Worm (Caenorhabditis elegans) whole organism, young adult: ENCODE results near the gene nhl-3.

Experiments
- B0019.2 ChIP-seq: fragments of 200-800 bp; sonication (Bioruptor generic); conservative IDR thresholded peaks from 2 replicates; pipeline ENCODE4 v1.3.6; 2022; ENCODE audit warnings: missing genetic modification reagents, missing genetic modification characterization, missing compliant biosample characterization
- F33H1.4 ChIP-seq: fragments of 200-800 bp; sonication (Bioruptor generic); IDR thresholded peaks from 2 replicates; pipeline ENCODE4 v1.3.6; 2022; ENCODE audit warnings: missing genetic modification reagents, missing genetic modification characterization, missing compliant biosample characterization
- F39B2.1 ChIP-seq: fragments of 200-800 bp; sonication (Bioruptor generic); IDR thresholded peaks from 2 replicates; pipeline ENCODE4 v1.3.6; 2022; ENCODE audit warnings: missing genetic modification reagents, missing genetic modification characterization, missing compliant biosample characterization
- F49E8.2 ChIP-seq: sonication (generic microtip); optimal IDR thresholded peaks from 3 replicates; lab custom pipeline; 2017; ENCODE audit warnings: missing genetic modification characterization, mild to moderate bottlenecking, missing compliant biosample characterization, antibody characterized with exemption, moderate library complexity; ENCODE audit not compliant: insufficient read depth
- T07F8.4 ChIP-seq: sonication (generic microtip); optimal IDR thresholded peaks from 2 replicates; lab custom pipeline; 2016; ENCODE audit warnings: mild to moderate bottlenecking, missing genetic modification characterization, moderate library complexity, missing compliant biosample characterization
- Y53F4B.3 ChIP-seq: fragments of 200-800 bp; sonication (Bioruptor generic); IDR thresholded peaks from 2 replicates; pipeline ENCODE4 v1.3.6; 2022; ENCODE audit warnings: missing genetic modification reagents, missing genetic modification characterization, missing compliant biosample characterization
- Y56A3A.18 ChIP-seq: fragments of 200-800 bp; sonication (Bioruptor generic); IDR thresholded peaks from 2 replicates; pipeline ENCODE4 v1.3.6; 2022; ENCODE audit warnings: missing genetic modification reagents, missing genetic modification characterization, missing compliant biosample characterization
- ZK185.1 ChIP-seq: sonication (generic microtip); optimal IDR thresholded peaks from 2 replicates; lab custom pipeline; 2016; ENCODE audit warnings: mild to moderate bottlenecking, missing genetic modification characterization, missing compliant biosample characterization; ENCODE audit not compliant: poor library complexity, severe bottlenecking
- aptf-2 ChIP-seq: fragments of 200-800 bp; sonication (Bioruptor generic); conservative IDR thresholded peaks from 2 replicates; pipeline ENCODE4 v1.3.6; 2022; ENCODE audit warnings: missing genetic modification reagents, missing genetic modification characterization, missing compliant biosample characterization
- atf-7 ChIP-seq: sonication (generic microtip); optimal IDR thresholded peaks from 2 replicates; lab custom pipeline; 2017; ENCODE audit warnings: mild to moderate bottlenecking, missing genetic modification characterization, missing compliant biosample characterization
- athp-1 ChIP-seq: sonication (generic microtip); optimal IDR thresholded peaks from 2 replicates; lab custom pipeline; 2017; ENCODE audit warnings: mild to moderate bottlenecking, missing genetic modification characterization, missing compliant biosample characterization
- ceh-40 ChIP-seq: fragments of 200-800 bp; sonication (Bioruptor generic); IDR thresholded peaks from 2 replicates; pipeline ENCODE4 v1.3.6; 2022; ENCODE audit warnings: missing genetic modification characterization, missing compliant biosample characterization
- dox-1 ChIP-seq: fragments of 200-800 bp; sonication (Bioruptor generic); IDR thresholded peaks from 2 replicates; pipeline ENCODE4 v1.3.6; 2022; ENCODE audit warnings: missing genetic modification reagents, missing genetic modification characterization, missing compliant biosample characterization
- egrh-3 ChIP-seq: fragments of 200-800 bp; sonication (Bioruptor generic); IDR thresholded peaks from 2 replicates; pipeline ENCODE4 v1.3.6; 2022; ENCODE audit warnings: missing genetic modification reagents, missing genetic modification characterization, missing compliant biosample characterization
- ekl-4 ChIP-seq: fragments of 200-800 bp; sonication (Bioruptor generic); IDR thresholded peaks from 2 replicates; pipeline ENCODE4 v1.3.6; 2022; ENCODE audit warnings: missing genetic modification reagents, missing genetic modification characterization, missing compliant biosample characterization
- hsf-1 ChIP-seq: fragments of 200-800 bp; sonication (Bioruptor generic); IDR thresholded peaks from 2 replicates; pipeline ENCODE4 v1.3.6; 2022; ENCODE audit warnings: missing genetic modification reagents, missing genetic modification characterization, missing compliant biosample characterization
- let-607 ChIP-seq, 2 experiments: fragments of 200-800 bp in 1 of 2; sonication (Bioruptor generic) in 1 of 2; sonication (generic microtip) in 1 of 2; optimal IDR thresholded peaks; 2 replicates each; lab custom pipeline; 2016 to 2018; ENCODE audit warnings: mild to moderate bottlenecking in 2 of 2, missing compliant biosample characterization in 2 of 2, missing genetic modification characterization in 2 of 2, moderate library complexity in 2 of 2, missing genotype in 1 of 2
- lsl-1 ChIP-seq: fragments of 200-800 bp; sonication (Bioruptor generic); optimal IDR thresholded peaks from 2 replicates; lab custom pipeline; 2018; ENCODE audit warnings: mild to moderate bottlenecking, missing genetic modification characterization, moderate library complexity, missing compliant biosample characterization
- madf-3 ChIP-seq: fragments of 200-800 bp; sonication (Bioruptor generic); IDR thresholded peaks from 2 replicates; pipeline ENCODE4 v1.3.6; 2022; ENCODE audit warnings: missing genetic modification reagents, missing genetic modification characterization, missing compliant biosample characterization
- madf-6 ChIP-seq: fragments of 200-800 bp; sonication (Bioruptor generic); IDR thresholded peaks from 2 replicates; pipeline ENCODE4 v1.3.6; 2022; ENCODE audit warnings: missing genetic modification reagents, missing genetic modification characterization, missing compliant biosample characterization
- mcd-1 ChIP-seq: fragments of 200-800 bp; sonication (Bioruptor generic); IDR thresholded peaks from 2 replicates; pipeline ENCODE4 v1.3.6; 2022; ENCODE audit warnings: missing genetic modification reagents, missing genetic modification characterization, missing compliant biosample characterization
- mes-4 ChIP-seq: sonication (generic microtip); optimal IDR thresholded peaks from 2 replicates; lab custom pipeline; 2016; ENCODE audit warnings: missing genotype, missing genetic modification characterization, missing compliant biosample characterization
- nhr-27 ChIP-seq: fragments of 200-800 bp; sonication (Bioruptor generic); optimal IDR thresholded peaks from 2 replicates; lab custom pipeline; 2018; ENCODE audit warnings: mild to moderate bottlenecking, missing genetic modification characterization, moderate library complexity, missing compliant biosample characterization
- rcor-1 ChIP-seq: fragments of 200-800 bp; sonication (Bioruptor generic); IDR thresholded peaks from 2 replicates; pipeline ENCODE4 v1.3.6; 2022; ENCODE audit warnings: missing genetic modification reagents, missing genetic modification characterization, missing compliant biosample characterization
- snpc-1.1 ChIP-seq: sonication (generic microtip); optimal IDR thresholded peaks from 2 replicates; lab custom pipeline; 2017; ENCODE audit warnings: missing genetic modification characterization, mild to moderate bottlenecking, missing compliant biosample characterization, antibody characterized with exemption, moderate library complexity, missing genotype, missing genetic modification reagents; ENCODE audit not compliant: insufficient read depth
- snpc-3.4 ChIP-seq: sonication (generic microtip); optimal IDR thresholded peaks from 2 replicates; lab custom pipeline; 2017; ENCODE audit warnings: missing genetic modification characterization, mild to moderate bottlenecking, missing compliant biosample characterization, antibody characterized with exemption, moderate library complexity, missing genotype, missing genetic modification reagents
- tlf-1 ChIP-seq: fragments of 200-800 bp; sonication (Bioruptor generic); optimal IDR thresholded peaks from 2 replicates; lab custom pipeline; 2018; ENCODE audit warnings: mild to moderate bottlenecking, missing genetic modification characterization, missing compliant biosample characterization
- unc-130 ChIP-seq: sonication (generic microtip); optimal IDR thresholded peaks from 2 replicates; lab custom pipeline; 2016; ENCODE audit warnings: missing genetic modification reagents, missing genetic modification characterization, missing compliant biosample characterization
- unc-62 ChIP-seq: fragments of 150-350 bp; optimal IDR thresholded peaks from 2 replicates; lab custom pipeline; 2014; ENCODE audit warnings: missing biosample characterization, missing genetic modification reagents, missing genetic modification characterization
- ztf-18 ChIP-seq: sonication (generic microtip); optimal IDR thresholded peaks from 2 replicates; lab custom pipeline; 2016; ENCODE audit warnings: missing genotype, mild to moderate bottlenecking, missing genetic modification characterization, missing compliant biosample characterization
- ztf-22 ChIP-seq: fragments of 200-800 bp; sonication (Bioruptor generic); optimal IDR thresholded peaks from 2 replicates; lab custom pipeline; 2018; ENCODE audit warnings: mild to moderate bottlenecking, missing genetic modification characterization, moderate library complexity, missing compliant biosample characterization

nhl-3 gene

ce11 chrII:639467-639866 lies 37.5 kb upstream of the nhl-3 start, which contains the start of gene K07E8.6:
Gene K07E8.6, minus strand, starts transcription at chrII:639567.
- TF ChIP-seq let-607 (tag; optimal IDR thresholded peaks at IDR 0.05; lab: Kevin White, UChicago) (no peak), F39B2.1 (no peak), snpc-3.4 (tag; lab: Kevin White, UChicago) (no peak), snpc-1.1 (tag; lab: Kevin White, UChicago) (no peak), lsl-1 (no peak), mes-4 (tag; lab: Kevin White, UChicago) (no peak), nhr-27 (tag; lab: Kevin White, UChicago) (no peak), madf-3 (GFP tag; lab: Robert Waterston, UW) (no peak), T07F8.4 (tag; lab: Kevin White, UChicago) (no peak), tlf-1 (GFP tag; lab: Kevin White, UChicago) (no peak), unc-130 (GFP tag; lab: Kevin White, UChicago) (no peak), atf-7 (no peak), F49E8.2 (no peak), mcd-1 (GFP tag; lab: Robert Waterston, UW) (no peak), athp-1 (tag; lab: Kevin White, UChicago) (no peak), unc-62 (GFP tag; lab: Kevin White, UChicago) (no peak), ZK185.1 (no peak), ztf-22 (no peak), ekl-4 (GFP tag; lab: Robert Waterston, UW) (no peak), ztf-18 (tag; lab: Kevin White, UChicago) (no peak)

DNA sequence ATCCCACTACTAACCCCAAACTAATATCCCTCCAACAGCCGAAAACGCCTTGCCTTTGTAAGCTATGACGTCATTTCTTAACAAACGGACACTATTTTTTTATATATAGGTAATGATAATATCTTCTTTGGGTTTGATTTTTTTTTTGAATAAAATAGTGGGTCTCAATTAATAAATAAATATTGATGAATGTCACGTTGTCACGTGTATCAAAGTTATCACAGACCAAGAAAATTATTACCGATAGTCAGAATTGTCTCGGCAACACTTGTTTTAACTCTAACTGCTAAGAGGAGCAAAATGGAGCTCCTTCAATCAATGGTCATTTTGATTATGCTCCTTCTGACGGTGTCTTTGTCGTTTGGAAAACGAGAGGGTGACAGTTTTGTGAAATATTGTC lies 32.1 kb upstream of the nhl-3 start, which contains the start of gene T04B8.1:
T04B8.1 (plus strand) TSS at position 301 of the 400 bp plus-strand sequence.
- no peak for TF ChIP-seq B0019.2

DNA sequence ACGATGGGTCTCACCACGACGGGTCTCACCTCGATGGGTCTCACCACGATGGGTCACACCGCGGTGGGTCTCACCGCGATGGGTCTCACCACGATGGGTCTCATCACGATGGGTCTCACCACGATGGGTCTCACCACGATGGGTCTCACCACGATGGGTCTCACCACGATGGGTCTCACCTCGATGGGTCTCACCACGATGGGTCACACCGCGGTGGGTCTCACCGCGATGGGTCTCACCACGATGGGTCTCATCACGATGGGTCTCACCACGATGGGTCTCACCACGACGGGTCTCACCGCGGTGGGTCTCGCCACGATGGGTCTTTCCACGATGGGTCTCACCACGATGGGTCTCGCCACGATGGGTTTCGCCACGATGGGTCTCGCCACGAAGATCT lies 31.2 kb upstream of the nhl-3 start:
- peak; percentile 62; the same call in 1 of the 2 replicates for TF ChIP-seq egrh-3 (GFP tag; lab: Robert Waterston, UW)
- TF ChIP-seq aptf-2 (GFP tag; lab: Robert Waterston, UW) = 0 out of 2 replicates have a peak, but pooled peaks have one; percentile 5
- TF ChIP-seq F33H1.4 (GFP tag; lab: Robert Waterston, UW) = 0 out of 2 replicates have a peak, but pooled peaks have one; percentile 5

DNA sequence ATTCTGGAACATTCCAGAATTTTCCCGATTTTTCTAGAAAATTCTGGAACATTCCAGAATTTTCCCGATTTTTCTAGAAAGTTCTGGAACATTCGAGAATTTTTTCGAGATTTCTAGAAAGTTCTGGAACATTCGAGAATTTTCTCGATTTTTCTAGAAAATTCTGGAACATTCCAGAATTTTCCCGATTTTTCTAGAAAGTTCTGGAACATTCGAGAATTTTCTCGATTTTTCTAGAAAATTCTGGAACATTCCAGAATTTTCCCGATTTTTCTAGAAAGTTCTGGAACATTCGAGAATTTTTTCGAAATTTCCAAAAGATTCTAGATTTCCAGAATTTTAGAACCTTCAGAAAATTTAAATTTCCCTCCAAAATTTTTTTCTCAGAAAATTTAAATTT lies 30.6 kb upstream of the nhl-3 start:
- TF ChIP-seq dox-1 (peak; percentile 87), rcor-1 (GFP tag; lab: Robert Waterston, UW) (peak; percentile 59; the same call in 1 of the 2 replicates), madf-6 (peak; percentile 57; the same call in 1 of the 2 replicates), egrh-3 (GFP tag; lab: Robert Waterston, UW) (peak; percentile 29; the same call in 1 of the 2 replicates), Y56A3A.18 (GFP tag; lab: Robert Waterston, UW) (0 out of 2 replicates have a peak, but pooled peaks have one; percentile 26), ceh-40 (GFP tag; lab: Robert Waterston, UW) (peak; percentile 72; the same call in 1 of the 2 replicates), madf-3 (GFP tag; lab: Robert Waterston, UW) (0 out of 2 replicates have a peak, but pooled peaks have one; percentile 71), hsf-1 (GFP tag; lab: Robert Waterston, UW) (peak; percentile 98)

DNA sequence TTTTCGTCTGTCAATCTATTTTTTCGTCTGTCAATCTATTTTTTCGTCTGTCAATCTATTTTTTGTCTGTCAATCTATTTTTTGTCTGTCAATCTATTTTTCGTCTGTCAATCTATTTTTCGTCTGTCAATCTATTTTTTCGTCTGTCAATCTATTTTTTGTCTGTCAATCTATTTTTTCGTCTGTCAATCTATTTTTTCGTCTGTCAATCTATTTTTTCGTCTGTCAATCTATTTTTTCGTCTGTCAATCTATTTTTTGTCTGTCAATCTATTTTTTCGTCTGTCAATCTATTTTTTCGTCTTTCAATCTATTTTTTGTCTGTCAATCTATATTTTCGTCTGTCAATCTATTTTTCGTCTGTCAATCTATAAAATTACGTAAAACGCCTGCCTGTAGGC lies 27.5 kb upstream of the nhl-3 start:
- TF ChIP-seq Y53F4B.3 (GFP tag; lab: Robert Waterston, UW) = peak; percentile 96; the same call in 1 of the 2 replicates
- peak; percentile 91 for TF ChIP-seq egrh-3 (GFP tag; lab: Robert Waterston, UW)
